Worm (Caenorhabditis elegans) whole organism, L4 larva: ENCODE measurements around the gene fbxc-7.
"Not testable (repeated sequence)": the region's sequence is repeated elsewhere in the genome, so short reads cannot be mapped to it uniquely, and the experiment has no call there.

Source experiments
- ces-1 ChIP-seq: fragments of 150-350 bp; sonication (generic microtip); optimal IDR thresholded peaks from 4 replicates; lab custom pipeline; 2014; ENCODE audit warnings: missing biosample characterization, missing genetic modification reagents, missing genetic modification characterization
- sdz-12 ChIP-seq: fragments of 200-800 bp; sonication (Bioruptor generic); optimal IDR thresholded peaks from 2 replicates; lab custom pipeline; 2018; ENCODE audit warnings: mild to moderate bottlenecking, missing genetic modification characterization, missing compliant biosample characterization

DNA sequence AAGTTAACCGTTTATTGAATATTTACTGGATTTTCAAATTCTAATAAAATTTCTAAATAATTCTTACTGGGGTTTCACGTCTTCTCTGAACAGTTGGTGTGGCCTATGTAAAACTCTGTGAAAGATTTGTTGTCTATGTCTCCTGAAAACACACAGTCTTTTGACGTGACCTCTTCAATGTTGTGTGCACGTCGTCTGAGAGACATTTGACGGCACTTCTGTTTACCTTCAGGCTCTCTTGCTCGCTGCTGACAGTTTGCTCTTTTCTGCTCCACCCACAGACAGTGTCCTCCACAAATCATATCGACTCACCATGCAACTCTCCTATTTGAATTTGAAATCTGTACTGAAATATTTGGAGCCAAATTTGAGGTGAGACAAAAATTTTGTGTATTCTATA is 23.9 kb upstream of the fbxc-7 start, which contains the start of gene fbxc-34:
- not testable (repeated sequence) for TF ChIP-seq ces-1 (GFP tag; lab: Kevin White, UChicago); sdz-12
